Fruit fly (Drosophila melanogaster): ENCODE measurements around the gene betaTub85D.

betaTub85D gene

DNA sequence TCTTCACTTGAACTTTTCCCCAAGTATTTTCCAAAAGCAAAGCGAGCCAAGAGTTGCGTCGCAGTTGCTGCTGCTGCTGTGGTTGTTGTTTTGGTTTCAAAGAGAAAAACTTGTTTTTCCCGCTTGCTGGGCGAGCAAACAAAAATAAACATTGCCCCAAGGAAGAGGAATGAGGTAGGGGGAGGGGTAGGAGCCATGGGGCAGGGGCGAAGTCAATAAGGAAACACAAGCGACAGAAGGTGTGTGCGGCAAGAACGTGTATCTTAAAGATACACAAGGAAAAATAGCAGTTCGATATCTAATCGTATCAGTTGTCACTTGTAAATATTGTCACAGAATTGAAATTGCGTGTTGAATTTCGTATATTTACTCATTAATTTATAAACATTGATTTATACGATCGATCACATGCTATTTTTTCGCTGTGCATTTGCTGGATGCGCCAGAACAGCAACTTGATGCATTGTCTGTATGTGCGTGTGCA lies 16.5 kb downstream of the betaTub85D start (continued):
- no peak for TF ChIP-seq luna (GFP tag; optimal IDR thresholded peaks at IDR 0.05)
- peak; percentile 47 for TF ChIP-seq CG12659 (GFP tag; optimal IDR thresholded peaks at IDR 0.05)
- TF ChIP-seq z (GFP tag; IDR thresholded peaks at IDR 0.05): peak; percentile 62; the same call in 2 of the 3 replicates
- peak; percentile 46 for TF ChIP-seq CG2116 (GFP tag; optimal IDR thresholded peaks at IDR 0.05)
- no peak for TF ChIP-seq vnd (GFP tag; IDR thresholded peaks at IDR 0.05; ENCODE audit: partially characterized antibody)
- peak; percentile 61 for TF ChIP-seq CG4707 (GFP tag; optimal IDR thresholded peaks at IDR 0.05)
- TF ChIP-seq btn (GFP tag; optimal IDR thresholded peaks at IDR 0.05): no peak
- no peak for TF ChIP-seq h (optimal IDR thresholded peaks at IDR 0.05)
- TF ChIP-seq Hr3 (GFP tag; optimal IDR thresholded peaks at IDR 0.05): peak; percentile 38
- TF ChIP-seq lbe (GFP tag; optimal IDR thresholded peaks at IDR 0.05): peak; percentile 90
- no peak for TF ChIP-seq ato (GFP tag; IDR thresholded peaks at IDR 0.05; ENCODE audit: partially characterized antibody)
- no peak for TF ChIP-seq CG5180 (GFP tag; optimal IDR thresholded peaks at IDR 0.05)
- peak; percentile 70 for TF ChIP-seq wek (GFP tag; optimal IDR thresholded peaks at IDR 0.05)
- no peak for TF ChIP-seq GATAe (GFP tag; conservative IDR thresholded peaks at IDR 0.05)
- peak; percentile 77 for TF ChIP-seq fd3F (GFP tag; optimal IDR thresholded peaks at IDR 0.05)
- TF ChIP-seq Gsc (GFP tag; IDR thresholded peaks at IDR 0.05): no peak
- TF ChIP-seq az2 (GFP tag; optimal IDR thresholded peaks at IDR 0.05): peak; percentile 70
- peak; percentile 85 for TF ChIP-seq CG6813 (GFP tag; optimal IDR thresholded peaks at IDR 0.05)
- no peak for TF ChIP-seq CG12236 (GFP tag; optimal IDR thresholded peaks at IDR 0.05)
- TF ChIP-seq sens-2 (GFP tag; IDR thresholded peaks at IDR 0.05): peak; percentile 48
- peak; percentile 89 for TF ChIP-seq CG4360 (GFP tag; IDR thresholded peaks at IDR 0.05)
- no peak for TF ChIP-seq Myb (GFP tag; optimal IDR thresholded peaks at IDR 0.05)
- TF ChIP-seq CG5245 (GFP tag; optimal IDR thresholded peaks at IDR 0.05): peak; percentile 48
- peak; percentile 65; the same call in 1 of the 3 replicates for TF ChIP-seq CG34422 (GFP tag; IDR thresholded peaks at IDR 0.05)
- peak; percentile 76 for TF ChIP-seq CG17385 (GFP tag; optimal IDR thresholded peaks at IDR 0.05)
- TF ChIP-seq NfI (GFP tag; optimal IDR thresholded peaks at IDR 0.05): peak; percentile 55
- no peak for TF ChIP-seq HLHmδ (GFP tag; optimal IDR thresholded peaks at IDR 0.05)
- TF ChIP-seq CG7556 (GFP tag; optimal IDR thresholded peaks at IDR 0.05): peak; percentile 66
- peak; percentile 78 for TF ChIP-seq caup (GFP tag; optimal IDR thresholded peaks at IDR 0.05; ENCODE audit: severe bottlenecking)
- TF ChIP-seq Optix (GFP tag; IDR thresholded peaks at IDR 0.05): 0 out of 3 replicates have a peak, but pooled peaks have one; percentile 35
- TF ChIP-seq Xbp1 (GFP tag; optimal IDR thresholded peaks at IDR 0.05): peak; percentile 57
- TF ChIP-seq klu (GFP tag; IDR thresholded peaks at IDR 0.05): no peak
- TF ChIP-seq Poxn (GFP tag; IDR thresholded peaks at IDR 0.05): no peak
- no peak for TF ChIP-seq insv (GFP tag; optimal IDR thresholded peaks at IDR 0.05)
- peak; percentile 34 for TF ChIP-seq CG17186 (GFP tag; optimal IDR thresholded peaks at IDR 0.05)
- TF ChIP-seq Dip3 (GFP tag; optimal IDR thresholded peaks at IDR 0.05): no peak
- no peak for TF ChIP-seq CG13624 (GFP tag; optimal IDR thresholded peaks at IDR 0.05)
- TF ChIP-seq yki (optimal IDR thresholded peaks at IDR 0.05): no peak
- peak; percentile 72 for TF ChIP-seq mirr (GFP tag; optimal IDR thresholded peaks at IDR 0.05)
- TF ChIP-seq hth (optimal IDR thresholded peaks at IDR 0.05): no peak
- TF ChIP-seq CG3163 (GFP tag; optimal IDR thresholded peaks at IDR 0.05): no peak
- no peak for TF ChIP-seq CG8478 (optimal IDR thresholded peaks at IDR 0.05)
- peak; percentile 28 for TF ChIP-seq tio (GFP tag; optimal IDR thresholded peaks at IDR 0.05)
- TF ChIP-seq danr (GFP tag; IDR thresholded peaks at IDR 0.05): no peak
- peak; percentile 80 for TF ChIP-seq phol (tag; optimal IDR thresholded peaks at IDR 0.05)
- peak; percentile 33 for TF ChIP-seq Sry-β (GFP tag; optimal IDR thresholded peaks at IDR 0.05)
- TF ChIP-seq CG9215 (GFP tag; IDR thresholded peaks at IDR 0.05): no peak
- no peak for TF ChIP-seq Atf3 (GFP tag; optimal IDR thresholded peaks at IDR 0.05)
- TF ChIP-seq CG2712 (tag; optimal IDR thresholded peaks at IDR 0.05): peak; percentile 89
- peak; percentile 84 for TF ChIP-seq Med (GFP tag)
- TF ChIP-seq CG18619 (GFP tag; optimal IDR thresholded peaks at IDR 0.05): peak; percentile 77
- TF ChIP-seq zen2 (GFP tag; IDR thresholded peaks at IDR 0.05; ENCODE audit: partially characterized antibody): no peak

Data from whole organism, embryonic.